Worm (Caenorhabditis elegans) whole organism, L2 larva: ENCODE results near the gene dcs-1.

ENCODE experiments used
- ZK546.5 ChIP-seq: sonication (generic microtip); optimal IDR thresholded peaks from 2 replicates; lab custom pipeline; 2017; ENCODE audit warnings: missing biosample characterization, missing genetic modification characterization
- ama-1 ChIP-seq: fragments of 150-350 bp; optimal IDR thresholded peaks from 2 replicates; lab custom pipeline; 2018; ENCODE audit warnings: inconsistent platforms
- dmd-4 ChIP-seq: sonication (generic microtip); optimal IDR thresholded peaks from 2 replicates; lab custom pipeline; 2017; ENCODE audit warnings: missing biosample characterization, missing genetic modification characterization
- lin-11 ChIP-seq: fragments of 150-350 bp; sonication (generic microtip); optimal IDR thresholded peaks from 2 replicates; lab custom pipeline; 2014; ENCODE audit warnings: missing biosample characterization, missing genetic modification characterization, inconsistent platforms, mixed read lengths
- nhr-10 ChIP-seq: sonication (generic microtip); optimal IDR thresholded peaks from 2 replicates; lab custom pipeline; 2017; ENCODE audit warnings: missing biosample characterization, missing genetic modification characterization
- snpc-4 ChIP-seq: fragments of 150-350 bp; optimal IDR thresholded peaks from 2 replicates; lab custom pipeline; 2014; ENCODE audit warnings: missing biosample characterization, missing genetic modification characterization

DNA sequence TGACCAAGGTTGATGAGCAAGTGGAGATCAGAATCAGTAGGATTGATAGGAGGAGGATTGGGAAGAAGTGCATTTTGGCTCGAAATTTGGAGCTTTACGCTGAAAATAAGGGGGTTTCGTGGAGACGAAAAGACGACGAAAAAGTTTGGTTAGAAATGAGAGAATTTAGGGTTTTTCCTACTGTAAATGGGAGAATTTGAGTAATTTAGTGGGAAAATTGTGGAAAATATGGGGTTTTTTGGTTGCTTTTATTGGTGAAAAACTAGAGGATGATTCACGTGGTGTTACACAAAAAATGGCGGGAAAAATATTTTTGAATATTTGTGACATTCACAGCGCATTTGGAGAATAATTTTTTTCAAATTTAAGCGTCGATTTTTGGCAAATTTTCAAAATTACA lies 4.4 kb upstream of the dcs-1 start, which contains the start of gene nlp-69:
- TF ChIP-seq ZK546.5 (tag; lab: Kevin White, UChicago), result no peak
- no peak for TF ChIP-seq ama-1 (lab: Kevin White, UChicago)
- TF ChIP-seq dmd-4, result no peak
- TF ChIP-seq lin-11 (tag; lab: Kevin White, UChicago), result no peak
- TF ChIP-seq nhr-10 (tag; lab: Kevin White, UChicago), result no peak
- no peak for TF ChIP-seq snpc-4 (tag; lab: Kevin White, UChicago)
